Worm (Caenorhabditis elegans) whole organism, young adult: ENCODE data around the gene R148.3.

Experiments
- B0261.1 ChIP-seq: sonication (generic microtip); optimal IDR thresholded peaks from 2 replicates; lab custom pipeline; 2016; ENCODE audit warnings: mild to moderate bottlenecking, missing genetic modification characterization, moderate library complexity, missing compliant biosample characterization
- D2030.7 ChIP-seq: fragments of 200-800 bp; sonication (Bioruptor generic); IDR thresholded peaks from 2 replicates; pipeline ENCODE4 v1.3.6; 2022; ENCODE audit warnings: missing genetic modification reagents, missing genetic modification characterization, missing compliant biosample characterization
- F22D6.2 ChIP-seq: sonication (generic microtip); optimal IDR thresholded peaks from 2 replicates; lab custom pipeline; 2016; ENCODE audit warnings: mild to moderate bottlenecking, missing genetic modification characterization, missing compliant biosample characterization
- F23B12.7 ChIP-seq: sonication (generic microtip); optimal IDR thresholded peaks from 2 replicates; lab custom pipeline; 2017; ENCODE audit warnings: missing genetic modification characterization, mild to moderate bottlenecking, missing compliant biosample characterization, antibody characterized with exemption, moderate library complexity; ENCODE audit not compliant: insufficient read depth
- F57C9.4 ChIP-seq: sonication (generic microtip); optimal IDR thresholded peaks from 2 replicates; lab custom pipeline; 2017; ENCODE audit warnings: mild to moderate bottlenecking, missing genetic modification characterization, missing compliant biosample characterization
- T26A5.8 ChIP-seq: sonication (generic microtip); optimal IDR thresholded peaks from 2 replicates; lab custom pipeline; 2016; ENCODE audit warnings: missing genetic modification characterization, missing compliant biosample characterization
- akir-1 ChIP-seq: fragments of 200-800 bp; sonication (Bioruptor generic); optimal IDR thresholded peaks from 2 replicates; lab custom pipeline; 2018; ENCODE audit warnings: mild to moderate bottlenecking, missing genetic modification characterization, moderate library complexity, missing compliant biosample characterization
- ama-1 ChIP-seq, 3 experiments: fragments of 150-350 bp in 1 of 3; sonication (generic microtip) in 2 of 3; optimal IDR thresholded peaks; 2 replicates each; lab custom pipeline; 2014 to 2018; ENCODE audit warnings: missing biosample characterization in 2 of 3, missing genetic modification characterization in 2 of 3, missing genetic modification reagents in 2 of 3
- athp-1 ChIP-seq: sonication (generic microtip); optimal IDR thresholded peaks from 2 replicates; lab custom pipeline; 2017; ENCODE audit warnings: mild to moderate bottlenecking, missing genetic modification characterization, missing compliant biosample characterization
- attf-6 ChIP-seq: fragments of 200-800 bp; sonication (Bioruptor generic); IDR thresholded peaks from 2 replicates; pipeline ENCODE4 v1.3.6; 2022; ENCODE audit warnings: missing genetic modification reagents, missing genetic modification characterization, missing compliant biosample characterization
- ceh-27 ChIP-seq: fragments of 200-800 bp; sonication (Bioruptor generic); optimal IDR thresholded peaks from 2 replicates; lab custom pipeline; 2018; ENCODE audit warnings: mild to moderate bottlenecking, missing genetic modification characterization, moderate library complexity, missing compliant biosample characterization
- dox-1 ChIP-seq: fragments of 200-800 bp; sonication (Bioruptor generic); IDR thresholded peaks from 2 replicates; pipeline ENCODE4 v1.3.6; 2022; ENCODE audit warnings: missing genetic modification reagents, missing genetic modification characterization, missing compliant biosample characterization
- egl-18 ChIP-seq: fragments of 200-800 bp; sonication (Bioruptor generic); IDR thresholded peaks from 2 replicates; pipeline ENCODE4 v1.3.6; 2022; ENCODE audit warnings: missing genetic modification reagents, missing genetic modification characterization, missing compliant biosample characterization
- him-1 ChIP-seq: sonication (generic microtip); optimal IDR thresholded peaks from 2 replicates; lab custom pipeline; 2016; ENCODE audit warnings: missing genotype, missing genetic modification reagents, missing genetic modification characterization, missing compliant biosample characterization
- hmg-1.2 ChIP-seq: fragments of 200-800 bp; sonication (Bioruptor generic); IDR thresholded peaks from 2 replicates; pipeline ENCODE4 v1.3.6; 2022; ENCODE audit warnings: missing genetic modification reagents, missing genetic modification characterization, missing compliant biosample characterization
- let-607 ChIP-seq, 2 experiments: fragments of 200-800 bp in 1 of 2; sonication (Bioruptor generic) in 1 of 2; sonication (generic microtip) in 1 of 2; optimal IDR thresholded peaks; 2 replicates each; lab custom pipeline; 2016 to 2018; ENCODE audit warnings: mild to moderate bottlenecking in 2 of 2, missing compliant biosample characterization in 2 of 2, missing genetic modification characterization in 2 of 2, moderate library complexity in 2 of 2, missing genotype in 1 of 2
- lin-26 ChIP-seq: fragments of 200-800 bp; sonication (Bioruptor generic); IDR thresholded peaks from 2 replicates; pipeline ENCODE4 v1.3.6; 2022; ENCODE audit warnings: missing genetic modification reagents, missing genetic modification characterization, missing compliant biosample characterization
- lin-35 ChIP-seq, 3 experiments: fragments of 150-350 bp in 2 of 3; sonication (generic microtip) in 1 of 3; optimal IDR thresholded peaks; 2 replicates each; lab custom pipeline; 2014 to 2018; ENCODE audit warnings: missing biosample characterization in 3 of 3, missing genetic modification characterization in 3 of 3, missing genetic modification reagents in 3 of 3
- lin-40 ChIP-seq: sonication (generic microtip); optimal IDR thresholded peaks from 2 replicates; lab custom pipeline; 2016; ENCODE audit warnings: missing genetic modification characterization, mild to moderate bottlenecking, missing compliant biosample characterization, missing genotype, missing genetic modification reagents
- lin-54 ChIP-seq: fragments of 200-800 bp; sonication (Bioruptor generic); optimal IDR thresholded peaks from 2 replicates; lab custom pipeline; 2018; ENCODE audit warnings: mild to moderate bottlenecking, missing genetic modification characterization, missing compliant biosample characterization
- madf-6 ChIP-seq: fragments of 200-800 bp; sonication (Bioruptor generic); IDR thresholded peaks from 2 replicates; pipeline ENCODE4 v1.3.6; 2022; ENCODE audit warnings: missing genetic modification reagents, missing genetic modification characterization, missing compliant biosample characterization
- madf-8 ChIP-seq: fragments of 200-800 bp; sonication (Bioruptor generic); conservative IDR thresholded peaks from 2 replicates; pipeline ENCODE4 v1.3.6; 2022; ENCODE audit warnings: missing genetic modification reagents, missing genetic modification characterization, missing compliant biosample characterization
- mes-4 ChIP-seq: sonication (generic microtip); optimal IDR thresholded peaks from 2 replicates; lab custom pipeline; 2016; ENCODE audit warnings: missing genotype, missing genetic modification characterization, missing compliant biosample characterization
- nfya-2 ChIP-seq: fragments of 200-800 bp; sonication (Bioruptor generic); IDR thresholded peaks from 2 replicates; pipeline ENCODE4 v1.3.6; 2022; ENCODE audit warnings: missing genetic modification reagents, missing genetic modification characterization, missing compliant biosample characterization
- nhr-179 ChIP-seq: sonication (generic microtip); optimal IDR thresholded peaks from 2 replicates; lab custom pipeline; 2016; ENCODE audit warnings: mild to moderate bottlenecking, missing genetic modification characterization, missing compliant biosample characterization
- pha-4 ChIP-seq: fragments of 150-350 bp; sonication (generic microtip); optimal IDR thresholded peaks from 2 replicates; lab custom pipeline; 2014; ENCODE audit warnings: missing biosample characterization, missing genetic modification reagents, missing genetic modification characterization
- rcor-1 ChIP-seq: fragments of 200-800 bp; sonication (Bioruptor generic); IDR thresholded peaks from 2 replicates; pipeline ENCODE4 v1.3.6; 2022; ENCODE audit warnings: missing genetic modification reagents, missing genetic modification characterization, missing compliant biosample characterization
- rec-8 ChIP-seq, 2 experiments: sonication (generic microtip); optimal IDR thresholded peaks; 2 replicates each; lab custom pipeline; 2016; ENCODE audit warnings: mild to moderate bottlenecking in 2 of 2, missing genetic modification characterization in 2 of 2, missing genetic modification reagents in 2 of 2, missing genotype in 2 of 2, missing biosample characterization in 1 of 2, missing compliant biosample characterization in 1 of 2, moderate library complexity in 1 of 2
- rpc-1 ChIP-seq, 2 experiments: fragments of 150-350 bp in 1 of 2; sonication (generic microtip) in 1 of 2; optimal IDR thresholded peaks; 2 replicates each; lab custom pipeline; 2014 to 2018; ENCODE audit warnings: missing biosample characterization in 1 of 2, missing genetic modification characterization in 1 of 2, missing genetic modification reagents in 1 of 2, missing genotype in 1 of 2
- sea-2 ChIP-seq: fragments of 200-800 bp; sonication (Bioruptor generic); IDR thresholded peaks from 2 replicates; pipeline ENCODE4 v1.3.6; 2022; ENCODE audit warnings: missing genetic modification characterization, missing compliant biosample characterization
- snpc-3.4 ChIP-seq: sonication (generic microtip); optimal IDR thresholded peaks from 2 replicates; lab custom pipeline; 2017; ENCODE audit warnings: missing genetic modification characterization, mild to moderate bottlenecking, missing compliant biosample characterization, antibody characterized with exemption, moderate library complexity, missing genotype, missing genetic modification reagents
- tbp1 ChIP-seq: fragments of 200-800 bp; sonication (Bioruptor generic); optimal IDR thresholded peaks from 2 replicates; lab custom pipeline; 2018; ENCODE audit warnings: mild to moderate bottlenecking, missing genetic modification characterization, missing compliant biosample characterization
- unc-130 ChIP-seq: sonication (generic microtip); optimal IDR thresholded peaks from 2 replicates; lab custom pipeline; 2016; ENCODE audit warnings: missing genetic modification reagents, missing genetic modification characterization, missing compliant biosample characterization
- ztf-22 ChIP-seq: fragments of 200-800 bp; sonication (Bioruptor generic); optimal IDR thresholded peaks from 2 replicates; lab custom pipeline; 2018; ENCODE audit warnings: mild to moderate bottlenecking, missing genetic modification characterization, moderate library complexity, missing compliant biosample characterization
- ztf-6 ChIP-seq: fragments of 200-800 bp; sonication (Bioruptor generic); IDR thresholded peaks from 2 replicates; pipeline ENCODE4 v1.3.6; 2022; ENCODE audit warnings: missing genetic modification reagents, missing genetic modification characterization, missing compliant biosample characterization

The R148.3 gene

ce11 chrIII:3191195-3191594 is 16.1 kb downstream of the R148.3 start, which contains the start of gene R148.8:
Gene R148.8 (plus strand): TSS chrIII:3191495.
- TF ChIP-seq F23B12.7 (no peak), ama-1 (optimal IDR thresholded peaks at IDR 0.05; lab: Kevin White, UChicago) (no peak), ama-1 (GFP tag; optimal IDR thresholded peaks at IDR 0.05; lab: Kevin White, UChicago) (no peak), madf-8 (no peak), lin-54 (GFP tag; lab: Kevin White, UChicago) (no peak), mes-4 (tag; lab: Kevin White, UChicago) (no peak), F57C9.4 (tag; lab: Kevin White, UChicago) (no peak), snpc-3.4 (tag; lab: Kevin White, UChicago) (no peak), tbp1 (GFP tag; lab: Kevin White, UChicago) (no peak), nhr-179 (tag; lab: Kevin White, UChicago) (no peak), T26A5.8 (tag; lab: Kevin White, UChicago) (no peak), madf-6 (no peak), sea-2 (no peak), unc-130 (no peak), lin-40 (tag; lab: Kevin White, UChicago) (no peak), F22D6.2 (tag; lab: Kevin White, UChicago) (no peak), dox-1 (GFP tag; lab: Robert Waterston, UW) (no peak)

DNA sequence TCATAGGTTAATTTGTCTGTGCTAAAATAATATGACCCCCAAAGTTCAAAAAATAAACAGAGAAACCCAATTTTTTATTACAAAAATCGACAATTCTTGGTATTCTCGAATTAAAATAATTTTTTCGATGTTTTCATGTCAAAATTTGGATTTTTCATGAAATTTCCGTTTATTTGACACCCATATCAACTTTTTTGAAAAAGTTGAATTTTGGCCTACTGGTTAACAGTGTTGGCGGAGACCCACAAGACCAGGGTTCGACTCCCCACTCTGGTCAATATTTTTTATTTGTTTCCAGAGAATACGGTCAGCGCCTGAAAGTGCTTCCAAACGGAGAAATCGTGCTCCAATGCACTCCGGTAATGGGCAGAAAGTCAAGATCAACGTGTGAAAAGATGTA is 16.6 kb downstream of the R148.3 start:
- TF ChIP-seq pha-4 (tag; lab: Kevin White, UChicago) (no peak), nfya-2 (GFP tag; lab: Robert Waterston, UW) (no peak), lin-26 (peak; percentile 33; the same call in 1 of the 2 replicates), ztf-6 (no peak), lin-35 (GFP tag; optimal IDR thresholded peaks at IDR 0.05; lab: Kevin White, UChicago) (no peak), tbp1 (GFP tag; lab: Kevin White, UChicago) (peak; percentile 83), rec-8 (tag; optimal IDR thresholded peaks at IDR 0.05; lab: Kevin White, UChicago) (peak in 1 of 2 experiments; percentile 34), rpc-1 (optimal IDR thresholded peaks at IDR 0.05; lab: Kevin White, UChicago) (peak; percentile 47), rpc-1 (tag; optimal IDR thresholded peaks at IDR 0.05; lab: Kevin White, UChicago) (peak; percentile 76), him-1 (no peak), ztf-22 (GFP tag; lab: Kevin White, UChicago) (no peak), ceh-27 (no peak), hmg-1.2 (0 out of 2 replicates have a peak, but pooled peaks have one; percentile 19), B0261.1 (tag; lab: Kevin White, UChicago) (peak; percentile 63)
- TF ChIP-seq, all 124 proteins: peak for 6

DNA sequence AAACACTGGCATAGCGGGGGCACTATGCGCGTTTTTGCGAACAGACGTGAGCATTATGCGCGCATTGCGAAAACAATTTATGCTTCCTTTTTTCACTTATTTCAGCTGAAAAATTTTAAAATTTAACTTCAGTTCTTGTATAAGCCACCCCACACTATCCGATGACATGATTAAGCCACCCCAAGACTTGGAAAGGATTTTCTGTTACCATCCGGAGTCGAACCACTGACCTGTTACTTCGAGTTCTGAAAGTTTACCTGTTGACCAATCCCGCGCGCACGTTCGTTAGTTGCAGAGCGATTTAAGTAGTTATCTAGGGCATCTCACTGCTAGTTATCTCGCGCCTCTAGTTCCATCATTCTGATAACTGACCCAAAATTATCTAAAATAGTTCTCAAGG is 17.3 kb downstream of the R148.3 start:
- TF ChIP-seq madf-6 (peak; percentile 22; the same call in 1 of the 2 replicates), attf-6 (GFP tag; lab: Robert Waterston, UW) (0 out of 2 replicates have a peak, but pooled peaks have one; percentile 59), rcor-1 (GFP tag; lab: Robert Waterston, UW) (0 out of 2 replicates have a peak, but pooled peaks have one; percentile 13), hmg-1.2 (0 out of 2 replicates have a peak, but pooled peaks have one; percentile 7), D2030.7 (GFP tag; lab: Robert Waterston, UW) (0 out of 2 replicates have a peak, but pooled peaks have one; percentile 14), lin-26 (peak; percentile 57; the same call in 1 of the 2 replicates)

DNA sequence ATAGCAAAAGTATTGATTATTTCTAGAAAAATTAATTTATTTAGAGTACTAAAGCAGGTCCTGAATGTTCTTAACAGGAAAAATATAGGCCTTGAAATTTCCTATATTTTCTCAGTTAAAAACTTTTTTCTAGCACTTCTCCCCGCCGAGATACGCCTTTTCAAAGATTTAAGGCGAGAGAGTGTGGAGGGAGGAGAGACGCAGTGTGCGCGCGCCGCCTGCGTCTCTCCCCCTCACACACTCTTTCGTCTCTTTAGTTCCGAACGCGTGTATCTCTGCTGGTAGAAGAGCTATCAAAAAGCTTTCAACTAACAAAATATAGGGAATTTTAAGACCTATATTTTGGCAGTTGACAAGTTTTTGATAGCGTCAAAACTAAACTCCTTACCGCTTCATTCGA is 22.8 kb downstream of the R148.3 start:
- TF ChIP-seq egl-18 (GFP tag; lab: Robert Waterston, UW): no peak
- TF ChIP-seq let-607 (tag; optimal IDR thresholded peaks at IDR 0.05; lab: Kevin White, UChicago): no peak
- TF ChIP-seq hmg-1.2: peak; percentile 93
- TF ChIP-seq athp-1: no peak
- TF ChIP-seq akir-1 (GFP tag; lab: Kevin White, UChicago): no peak
